Worm (Caenorhabditis elegans) whole organism, early embryonic: ENCODE data around the gene F02C9.2.

ENCODE experiments used
- B0310.2 ChIP-seq: sonication (generic microtip); optimal IDR thresholded peaks from 2 replicates; lab custom pipeline; 2016; ENCODE audit warnings: mild to moderate bottlenecking, missing genetic modification characterization, missing compliant biosample characterization
- F13C5.2 ChIP-seq: sonication (generic microtip); optimal IDR thresholded peaks from 2 replicates; lab custom pipeline; 2017; ENCODE audit warnings: mild to moderate bottlenecking, missing genetic modification characterization, inconsistent platforms, missing compliant biosample characterization
- aly-1 ChIP-seq: sonication (generic microtip); optimal IDR thresholded peaks from 2 replicates; lab custom pipeline; 2016; ENCODE audit warnings: missing genetic modification characterization, missing compliant biosample characterization
- ama-1 ChIP-seq: fragments of 150-350 bp; optimal IDR thresholded peaks from 2 replicates; lab custom pipeline; 2014
- ceh-13 ChIP-seq: fragments of 200-800 bp; sonication (Bioruptor generic); optimal IDR thresholded peaks from 2 replicates; lab custom pipeline; 2018; ENCODE audit warnings: mild to moderate bottlenecking, missing genetic modification characterization, missing compliant biosample characterization
- ceh-36 ChIP-seq: sonication (generic microtip); optimal IDR thresholded peaks from 2 replicates; lab custom pipeline; 2016; ENCODE audit warnings: missing genetic modification characterization, inconsistent platforms, missing compliant biosample characterization
- ets-7 ChIP-seq: sonication (generic microtip); optimal IDR thresholded peaks from 2 replicates; lab custom pipeline; 2016; ENCODE audit warnings: missing genotype, missing genetic modification characterization, missing compliant biosample characterization
- flt-1 ChIP-seq: fragments of 200-800 bp; sonication (Bioruptor generic); IDR thresholded peaks from 2 replicates; pipeline ENCODE4 v1.3.6; 2022; ENCODE audit warnings: missing genetic modification characterization, missing compliant biosample characterization
- hmbx-1 ChIP-seq: sonication (generic microtip); optimal IDR thresholded peaks from 2 replicates; lab custom pipeline; 2016; ENCODE audit warnings: mild to moderate bottlenecking, missing genetic modification characterization, missing compliant biosample characterization
- hmg-4 ChIP-seq: fragments of 200-800 bp; sonication (Bioruptor generic); optimal IDR thresholded peaks from 2 replicates; lab custom pipeline; 2018; ENCODE audit warnings: mild to moderate bottlenecking, missing genetic modification characterization, missing compliant biosample characterization
- hnd-1 ChIP-seq: sonication (generic microtip); optimal IDR thresholded peaks from 2 replicates; lab custom pipeline; 2016; ENCODE audit warnings: missing genetic modification characterization, missing compliant biosample characterization
- pes-1 ChIP-seq: fragments of 200-800 bp; sonication (Bioruptor generic); IDR thresholded peaks from 2 replicates; pipeline ENCODE4 v1.3.6; 2022; ENCODE audit warnings: missing genetic modification reagents, missing genetic modification characterization, missing compliant biosample characterization
- scrt-1 ChIP-seq: fragments of 200-800 bp; sonication (Bioruptor generic); IDR thresholded peaks from 2 replicates; pipeline ENCODE4 v1.3.6; 2022; ENCODE audit warnings: missing genetic modification characterization, missing compliant biosample characterization
- sea-1 ChIP-seq: fragments of 200-800 bp; sonication (Bioruptor generic); conservative IDR thresholded peaks from 2 replicates; pipeline ENCODE4 v1.3.6; 2022; ENCODE audit warnings: missing genetic modification characterization, missing compliant biosample characterization
- tbx-11 ChIP-seq: fragments of 200-800 bp; sonication (Bioruptor generic); IDR thresholded peaks from 2 replicates; pipeline ENCODE4 v1.3.6; 2022; ENCODE audit warnings: missing genetic modification characterization, missing compliant biosample characterization
- tbx-37 ChIP-seq: fragments of 200-800 bp; sonication (Bioruptor generic); conservative IDR thresholded peaks from 2 replicates; pipeline ENCODE4 v1.3.6; 2022; ENCODE audit warnings: missing genetic modification reagents, missing genetic modification characterization, missing compliant biosample characterization
- tra-4 ChIP-seq: sonication (generic microtip); optimal IDR thresholded peaks from 2 replicates; lab custom pipeline; 2017; ENCODE audit warnings: missing genetic modification characterization, missing compliant biosample characterization

F02C9.2 gene

DNA sequence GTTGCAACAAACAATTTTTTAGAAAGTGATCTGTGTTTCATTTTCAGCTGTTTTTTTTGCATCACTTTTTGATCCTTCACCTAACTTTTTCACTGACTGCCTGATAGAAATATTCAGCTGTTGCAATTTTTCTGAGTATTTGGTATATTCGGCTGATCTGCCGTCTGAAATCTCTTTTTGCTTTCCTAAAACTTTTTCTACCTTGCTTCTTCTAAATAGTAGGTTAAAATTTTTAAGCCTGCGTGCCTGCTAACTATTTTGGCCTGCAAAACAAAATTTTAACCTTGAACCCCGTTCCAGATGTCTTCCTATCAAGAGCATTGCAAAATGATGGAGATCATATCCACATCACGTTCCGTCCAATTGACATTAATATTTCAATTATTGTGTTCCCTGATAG, 42.7 kb downstream of the F02C9.2 start, which contains the start of gene srab-8:
TSS of gene srab-8 (plus strand) at position 301 of the 400 bp plus-strand sequence.
- TF ChIP-seq ama-1 (lab: Kevin White, UChicago) (no peak), flt-1 (GFP tag; lab: Robert Waterston, UW) (no peak), hnd-1 (tag; lab: Kevin White, UChicago) (no peak), aly-1 (tag; lab: Kevin White, UChicago) (no peak), ets-7 (tag; lab: Kevin White, UChicago) (no peak), B0310.2 (no peak), hmbx-1 (tag; lab: Kevin White, UChicago) (no peak), ceh-13 (no peak), ceh-36 (tag; lab: Kevin White, UChicago) (no peak), tbx-37 (GFP tag; lab: Robert Waterston, UW) (no peak), F13C5.2 (tag; lab: Kevin White, UChicago) (no peak), tra-4 (no peak), tbx-11 (GFP tag; lab: Robert Waterston, UW) (no peak), pes-1 (GFP tag; lab: Robert Waterston, UW) (no peak), hmg-4 (GFP tag; lab: Kevin White, UChicago) (no peak), scrt-1 (GFP tag; lab: Robert Waterston, UW) (no peak), sea-1 (GFP tag; lab: Robert Waterston, UW) (no peak)

DNA sequence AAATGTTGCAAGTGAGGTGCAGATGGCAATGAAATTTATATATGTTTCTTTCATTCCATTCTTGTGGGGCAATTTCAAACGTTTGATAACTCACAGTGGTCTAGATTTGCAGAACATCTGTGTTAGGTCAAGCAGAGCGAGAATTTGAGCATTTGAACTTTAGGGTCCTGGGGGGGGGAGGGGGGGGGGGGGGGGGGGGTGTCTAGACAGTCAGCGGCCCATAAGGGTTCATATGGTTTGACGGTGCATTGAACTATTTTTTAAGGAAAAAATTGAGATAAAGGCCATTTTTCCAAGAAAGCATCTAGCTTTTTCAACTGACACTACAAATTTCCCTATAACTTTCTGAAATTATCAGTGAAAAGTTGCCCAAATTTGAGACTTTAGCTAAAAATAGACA, 52.4 kb downstream of the F02C9.2 start:
- TF ChIP-seq ceh-36 (tag; lab: Kevin White, UChicago), result no peak
- TF ChIP-seq ets-7 (tag; lab: Kevin White, UChicago), result no peak
- no peak for TF ChIP-seq scrt-1 (GFP tag; lab: Robert Waterston, UW)
